Fruit fly (Drosophila melanogaster): Measurements from ENCODE around the gene CG14540.

CG14540 gene

dm6 chr3R:26007964-26008868 is 49.1 kb downstream of the CG14540 start (continued):
- TF ChIP-seq chn (GFP tag; optimal IDR thresholded peaks at IDR 0.05) (no peak), NfI (GFP tag; optimal IDR thresholded peaks at IDR 0.05) (no peak), CG7987 (GFP tag; optimal IDR thresholded peaks at IDR 0.05) (no peak), tap (tag; optimal IDR thresholded peaks at IDR 0.05) (no peak), ttk (GFP tag; IDR thresholded peaks at IDR 0.05) (no peak), tio (GFP tag; optimal IDR thresholded peaks at IDR 0.05) (no peak), maf-S (GFP tag; optimal IDR thresholded peaks at IDR 0.05) (no peak), CG8290 (GFP tag; optimal IDR thresholded peaks at IDR 0.05) (no peak), CG8290 (tag; optimal IDR thresholded peaks at IDR 0.05) (peak in 1 of 2 experiments; percentile 38), Drgx (GFP tag; IDR thresholded peaks at IDR 0.05) (peak; percentile 54), corto (GFP tag; optimal IDR thresholded peaks at IDR 0.05) (no peak), CG10565 (GFP tag; optimal IDR thresholded peaks at IDR 0.05) (no peak), p53 (GFP tag; optimal IDR thresholded peaks at IDR 0.05) (no peak), Bdp1 (GFP tag; optimal IDR thresholded peaks at IDR 0.05) (no peak), so (GFP tag; IDR thresholded peaks at IDR 0.05) (0 out of 3 replicates have a peak, but pooled peaks have one; percentile 29), ham (GFP tag; IDR thresholded peaks at IDR 0.05) (no peak), bsh (GFP tag; optimal IDR thresholded peaks at IDR 0.05) (peak in 1 of 2 experiments; percentile 46), CHES-1-like (GFP tag; optimal IDR thresholded peaks at IDR 0.05) (no peak), kah (GFP tag; optimal IDR thresholded peaks at IDR 0.05) (no peak), zen2 (GFP tag; IDR thresholded peaks at IDR 0.05; ENCODE audit: partially characterized antibody) (peak; percentile 28; the same call in 1 of the 3 replicates), CG3838 (GFP tag; optimal IDR thresholded peaks at IDR 0.05) (no peak), CG6175 (GFP tag; IDR thresholded peaks at IDR 0.05) (peak; percentile 67; the same call in 1 of the 3 replicates), knrl (GFP tag; IDR thresholded peaks at IDR 0.05; ENCODE audit: partially characterized antibody) (no peak), BtbVII (GFP tag; optimal IDR thresholded peaks at IDR 0.05) (no peak), dati (GFP tag; IDR thresholded peaks at IDR 0.05) (no peak), Antp (GFP tag; optimal IDR thresholded peaks at IDR 0.05) (no peak), BEAF-32 (GFP tag; optimal IDR thresholded peaks at IDR 0.05) (no peak), CG13123 (GFP tag; optimal IDR thresholded peaks at IDR 0.05) (no peak), Med (GFP tag) (peak; percentile 69), CG31365 (tag; optimal IDR thresholded peaks at IDR 0.05) (no peak), CG1024 (GFP tag; IDR thresholded peaks at IDR 0.05) (no peak), bab2 (GFP tag; optimal IDR thresholded peaks at IDR 0.05) (no peak), CG3163 (GFP tag; optimal IDR thresholded peaks at IDR 0.05) (no peak), Atf-2 (GFP tag; optimal IDR thresholded peaks at IDR 0.05) (no peak), CG10959 (GFP tag; IDR thresholded peaks at IDR 0.05) (no peak), CG13287 (GFP tag; IDR thresholded peaks at IDR 0.05; ENCODE audit: partially characterized antibody) (0 out of 2 replicates have a peak, but pooled peaks have one; percentile 5), CG12769 (tag; optimal IDR thresholded peaks at IDR 0.05) (peak; percentile 89), CG7963 (GFP tag; IDR thresholded peaks at IDR 0.05; ENCODE audit: partially characterized antibody) (no peak), CG1603 (tag; optimal IDR thresholded peaks at IDR 0.05) (no peak), Six4 (GFP tag; optimal IDR thresholded peaks at IDR 0.05) (no peak), vvl (GFP tag; IDR thresholded peaks at IDR 0.05) (peak; percentile 69), seq (GFP tag; IDR thresholded peaks at IDR 0.05) (peak; percentile 11; the same call in 1 of the 2 replicates), CG7556 (GFP tag; optimal IDR thresholded peaks at IDR 0.05) (no peak), otp (GFP tag; IDR thresholded peaks at IDR 0.05) (peak; percentile 52; the same call in 2 of the 3 replicates), sug (tag; optimal IDR thresholded peaks at IDR 0.05) (peak; percentile 98), HmgZ (tag; optimal IDR thresholded peaks at IDR 0.05) (no peak), CG14050 (GFP tag; IDR thresholded peaks at IDR 0.05) (no peak), Scr (GFP tag; IDR thresholded peaks at IDR 0.05; ENCODE audit: partially characterized antibody) (0 out of 2 replicates have a peak, but pooled peaks have one; percentile 12), Aef1 (GFP tag; IDR thresholded peaks at IDR 0.05) (0 out of 3 replicates have a peak, but pooled peaks have one; percentile 13)
